Fruit fly (Drosophila melanogaster) whole organism, embryonic: ENCODE results near the gene CG31910.

Experiments used
- ATbp ChIP-seq: fragments of 200-800 bp; sonication (Bioruptor generic); optimal IDR thresholded peaks from 2 replicates; lab custom pipeline; 2017; ENCODE audit warnings: missing biosample characterization, mild to moderate bottlenecking, missing genetic modification characterization, missing genetic modification reagents
- Bgb ChIP-seq: fragments of 200-800 bp; sonication (Bioruptor generic); IDR thresholded peaks from 2 replicates; pipeline ENCODE4 v1.3.6; 2022; ENCODE audit warnings: missing biosample characterization, missing genetic modification characterization; ENCODE audit not compliant: partially characterized antibody
- CG1024 ChIP-seq: fragments of 200-800 bp; sonication (Bioruptor generic); IDR thresholded peaks from 2 replicates; pipeline ENCODE4 v1.3.6; 2022; ENCODE audit warnings: missing biosample characterization, missing genetic modification characterization
- CG10366 ChIP-seq: fragments of 200-800 bp; sonication (Bioruptor generic); IDR thresholded peaks from 2 replicates; pipeline ENCODE4 v1.3.6; 2022; ENCODE audit warnings: missing biosample characterization, missing genetic modification characterization
- CG10959 ChIP-seq: fragments of 200-800 bp; sonication (Bioruptor generic); IDR thresholded peaks from 2 replicates; pipeline ENCODE4 v1.3.6; 2022; ENCODE audit warnings: missing biosample characterization, missing genetic modification characterization
- CG11093 ChIP-seq: fragments of 200-800 bp; sonication (Bioruptor generic); IDR thresholded peaks from 3 replicates; pipeline ENCODE4 v1.3.6; 2022; ENCODE audit warnings: missing biosample characterization, missing genetic modification characterization
- CG11504 ChIP-seq: fragments of 200-800 bp; sonication (Bioruptor generic); optimal IDR thresholded peaks from 3 replicates; lab custom pipeline; 2019; ENCODE audit warnings: missing biosample characterization, mild to moderate bottlenecking, missing genetic modification characterization, moderate library complexity
- CG12744 ChIP-seq: fragments of 200-800 bp; sonication (Bioruptor generic); optimal IDR thresholded peaks from 2 replicates; lab custom pipeline; 2016; ENCODE audit warnings: missing biosample characterization, missing genetic modification characterization
- CG12942 ChIP-seq: fragments of 200-800 bp; sonication (Bioruptor generic); optimal IDR thresholded peaks from 3 replicates; lab custom pipeline; 2016; ENCODE audit warnings: missing biosample characterization, missing genetic modification characterization
- CG14441 ChIP-seq: fragments of 200-800 bp; sonication (Bioruptor generic); IDR thresholded peaks from 2 replicates; pipeline ENCODE4 v1.3.6; 2022; ENCODE audit warnings: missing biosample characterization, missing genetic modification characterization
- CG1603 ChIP-seq: fragments of 200-800 bp; sonication (Bioruptor generic); optimal IDR thresholded peaks from 2 replicates; lab custom pipeline; 2019; ENCODE audit warnings: missing biosample characterization, mild to moderate bottlenecking, missing genetic modification characterization, moderate library complexity
- CG17361 ChIP-seq: fragments of 200-800 bp; sonication (Bioruptor generic); IDR thresholded peaks from 3 replicates; pipeline ENCODE4 v1.3.6; 2022; ENCODE audit warnings: missing biosample characterization, missing genetic modification characterization
- CG17385 ChIP-seq: fragments of 200-800 bp; sonication (Bioruptor generic); optimal IDR thresholded peaks from 3 replicates; lab custom pipeline; 2018; ENCODE audit warnings: missing biosample characterization, mild to moderate bottlenecking, missing genetic modification characterization
- CG17829 ChIP-seq: fragments of 200-800 bp; optimal IDR thresholded peaks from 2 replicates; lab custom pipeline; 2019; ENCODE audit warnings: missing biosample characterization, mild to moderate bottlenecking, missing genetic modification characterization, moderate library complexity
- CG18262 ChIP-seq: fragments of 200-800 bp; optimal IDR thresholded peaks from 3 replicates; lab custom pipeline; 2019; ENCODE audit warnings: missing biosample characterization, mild to moderate bottlenecking, missing genetic modification characterization, moderate library complexity
- CG18619 ChIP-seq: fragments of 200-800 bp; sonication (Bioruptor generic); optimal IDR thresholded peaks from 3 replicates; lab custom pipeline; 2017; ENCODE audit warnings: missing biosample characterization, mild to moderate bottlenecking, missing genetic modification characterization
- CG3065 ChIP-seq: fragments of 200-800 bp; sonication (Bioruptor generic); optimal IDR thresholded peaks from 2 replicates; lab custom pipeline; 2016; ENCODE audit warnings: missing biosample characterization, missing genetic modification characterization
- CG31441 ChIP-seq: fragments of 200-800 bp; sonication (Bioruptor generic); IDR thresholded peaks from 2 replicates; pipeline ENCODE4 v1.3.6; 2022; ENCODE audit warnings: missing biosample characterization, missing genetic modification characterization
- CG3163 ChIP-seq: fragments of 200-800 bp; sonication (Bioruptor generic); optimal IDR thresholded peaks from 3 replicates; lab custom pipeline; 2016; ENCODE audit warnings: missing biosample characterization, missing genetic modification characterization
- CG4328 ChIP-seq: fragments of 200-800 bp; sonication (Bioruptor generic); optimal IDR thresholded peaks from 3 replicates; lab custom pipeline; 2017; ENCODE audit warnings: missing biosample characterization, missing genetic modification reagents, missing genetic modification characterization
- CG4360 ChIP-seq: fragments of 200-800 bp; sonication (Bioruptor generic); IDR thresholded peaks from 2 replicates; pipeline ENCODE4 v1.3.6; 2022; ENCODE audit warnings: missing biosample characterization, missing genetic modification characterization
- CG4707 ChIP-seq: fragments of 200-800 bp; sonication (Bioruptor generic); optimal IDR thresholded peaks from 2 replicates; lab custom pipeline; 2018; ENCODE audit warnings: missing biosample characterization, mild to moderate bottlenecking, missing genetic modification characterization, moderate library complexity
- CG6683 ChIP-seq: fragments of 200-800 bp; sonication (Bioruptor generic); optimal IDR thresholded peaks from 2 replicates; lab custom pipeline; 2017; ENCODE audit warnings: missing biosample characterization, mild to moderate bottlenecking, missing genetic modification characterization, missing genetic modification reagents
- CG9215 ChIP-seq: fragments of 200-800 bp; sonication (Bioruptor generic); IDR thresholded peaks from 2 replicates; pipeline ENCODE4 v1.3.6; 2022; ENCODE audit warnings: missing biosample characterization, missing genetic modification characterization
- CG9797 ChIP-seq: fragments of 200-800 bp; sonication (Bioruptor generic); optimal IDR thresholded peaks from 3 replicates; lab custom pipeline; 2018; ENCODE audit warnings: missing biosample characterization, mild to moderate bottlenecking, missing genetic modification characterization
- CG9817 ChIP-seq: fragments of 200-800 bp; sonication (Bioruptor generic); optimal IDR thresholded peaks from 2 replicates; lab custom pipeline; 2018; ENCODE audit warnings: missing biosample characterization, mild to moderate bottlenecking, missing genetic modification characterization, moderate library complexity
- D19B ChIP-seq: fragments of 200-800 bp; sonication (Bioruptor generic); optimal IDR thresholded peaks from 2 replicates; lab custom pipeline; 2017; ENCODE audit warnings: missing biosample characterization, mild to moderate bottlenecking, missing genetic modification characterization
- Dek ChIP-seq: fragments of 200-800 bp; sonication (Bioruptor generic); optimal IDR thresholded peaks from 3 replicates; lab custom pipeline; 2019; ENCODE audit warnings: missing biosample characterization, mild to moderate bottlenecking, missing genetic modification characterization, moderate library complexity
- Fer1 ChIP-seq: fragments of 200-800 bp; sonication (Bioruptor generic); optimal IDR thresholded peaks from 2 replicates; lab custom pipeline; 2017; ENCODE audit warnings: missing biosample characterization, mild to moderate bottlenecking, missing genetic modification characterization
- GATAe ChIP-seq: fragments of 200-800 bp; sonication (Bioruptor generic); conservative IDR thresholded peaks from 2 replicates; pipeline ENCODE4 v1.3.6; 2022; ENCODE audit warnings: missing biosample characterization, missing genetic modification characterization
- H15 ChIP-seq: fragments of 200-800 bp; sonication (Bioruptor generic); IDR thresholded peaks from 3 replicates; pipeline ENCODE4 v1.3.6; 2022; ENCODE audit warnings: missing biosample characterization, missing genetic modification characterization
- Max ChIP-seq: fragments of 200-800 bp; sonication (Bioruptor generic); optimal IDR thresholded peaks from 2 replicates; lab custom pipeline; 2016; ENCODE audit warnings: missing biosample characterization, mild to moderate bottlenecking, missing genetic modification characterization
- Oli ChIP-seq: fragments of 200-800 bp; sonication (Bioruptor generic); optimal IDR thresholded peaks from 2 replicates; lab custom pipeline; 2018; ENCODE audit warnings: missing biosample characterization, mild to moderate bottlenecking, missing genetic modification characterization, moderate library complexity
- Sox100B ChIP-seq: fragments of 200-800 bp; sonication (Bioruptor generic); optimal IDR thresholded peaks from 3 replicates; lab custom pipeline; 2018; ENCODE audit warnings: missing biosample characterization, mild to moderate bottlenecking, missing genetic modification characterization
- ase ChIP-seq: fragments of 200-800 bp; sonication (Bioruptor generic); IDR thresholded peaks from 3 replicates; pipeline ENCODE4 v1.3.6; 2022; ENCODE audit warnings: missing biosample characterization, missing genetic modification characterization
- dmrt99B ChIP-seq: fragments of 200-800 bp; sonication (Bioruptor generic); optimal IDR thresholded peaks from 2 replicates; lab custom pipeline; 2018; ENCODE audit warnings: missing biosample characterization, mild to moderate bottlenecking, missing genetic modification characterization, moderate library complexity
- ems ChIP-seq: fragments of 200-800 bp; sonication (Bioruptor generic); optimal IDR thresholded peaks from 3 replicates; lab custom pipeline; 2016; ENCODE audit warnings: missing biosample characterization, missing genetic modification characterization
- esg ChIP-seq: fragments of 200-800 bp; sonication (Bioruptor generic); conservative IDR thresholded peaks from 2 replicates; pipeline ENCODE4 v1.3.6; 2022; ENCODE audit warnings: missing biosample characterization, missing genetic modification characterization
- eve ChIP-seq, 2 experiments: fragments of >200 bp; optimal IDR thresholded peaks; 2 replicates each; lab custom pipeline; 2017; ENCODE audit warnings: missing biosample characterization in 2 of 2, missing genetic modification characterization in 2 of 2
- hkb ChIP-seq, 2 experiments: fragments of 200-800 bp in 1 of 2; fragments of >200 bp in 1 of 2; sonication (Bioruptor generic) in 1 of 2; IDR thresholded peaks in 1 of 2; optimal IDR thresholded peaks in 1 of 2; 2 replicates each; pipeline versions ENCODE4 v1.3.6 to Lab custom; 2017 to 2022; ENCODE audit warnings: missing biosample characterization in 1 of 2, missing genetic modification characterization in 1 of 2
- kah ChIP-seq: fragments of 200-800 bp; sonication (Bioruptor generic); optimal IDR thresholded peaks from 2 replicates; lab custom pipeline; 2018; ENCODE audit warnings: missing biosample characterization, mild to moderate bottlenecking, missing genetic modification characterization
- lab ChIP-seq: fragments of 200-800 bp; sonication (Bioruptor generic); optimal IDR thresholded peaks from 3 replicates; lab custom pipeline; 2017; ENCODE audit warnings: missing biosample characterization, missing genetic modification characterization, mild to moderate bottlenecking, moderate library complexity, missing genetic modification reagents
- odd ChIP-seq: fragments of 200-800 bp; sonication (Bioruptor generic); optimal IDR thresholded peaks from 2 replicates; lab custom pipeline; 2017; ENCODE audit warnings: missing biosample characterization, mild to moderate bottlenecking, missing genetic modification characterization
- repo ChIP-seq: fragments of 200-800 bp; sonication (Bioruptor generic); optimal IDR thresholded peaks from 2 replicates; lab custom pipeline; 2016; ENCODE audit warnings: missing biosample characterization, missing genetic modification characterization
- rib ChIP-seq: fragments of 200-800 bp; sonication (Bioruptor generic); IDR thresholded peaks from 2 replicates; pipeline ENCODE4 v1.3.6; 2022; ENCODE audit warnings: missing biosample characterization, missing genetic modification characterization
- sob ChIP-seq: fragments of 200-800 bp; sonication (Bioruptor generic); IDR thresholded peaks from 2 replicates; pipeline ENCODE4 v1.3.6; 2022; ENCODE audit warnings: missing biosample characterization, missing genetic modification characterization
- ssp ChIP-seq: fragments of 200-800 bp; sonication (Bioruptor generic); IDR thresholded peaks from 2 replicates; pipeline ENCODE4 v1.3.6; 2022; ENCODE audit warnings: missing biosample characterization, missing genetic modification characterization
- sug ChIP-seq: fragments of 200-800 bp; optimal IDR thresholded peaks from 2 replicates; lab custom pipeline; 2019; ENCODE audit warnings: missing biosample characterization, mild to moderate bottlenecking, missing genetic modification characterization, moderate library complexity
- ttk ChIP-seq: fragments of 200-800 bp; sonication (Bioruptor generic); IDR thresholded peaks from 2 replicates; pipeline ENCODE4 v2.1.2; 2022; ENCODE audit warnings: missing biosample characterization, missing genetic modification characterization
- vvl ChIP-seq: fragments of 200-800 bp; sonication (Bioruptor generic); IDR thresholded peaks from 2 replicates; pipeline ENCODE4 v1.3.6; 2022; ENCODE audit warnings: missing biosample characterization, missing genetic modification characterization

The CG31910 gene

dm6 chr2L:6794956-6795522, 49.6 kb upstream of the CG31910 start (continued):
- TF ChIP-seq hkb (optimal IDR thresholded peaks at IDR 0.05; lab: Kevin White, UChicago) = no peak
- no peak for TF ChIP-seq hkb (GFP tag; IDR thresholded peaks at IDR 0.05; lab: Robert Waterston, UW)
- no peak for TF ChIP-seq ase (GFP tag; lab: Robert Waterston, UW)
- no peak; the same call in 1 of the 2 replicates for TF ChIP-seq CG9215 (GFP tag; lab: Robert Waterston, UW)
- TF ChIP-seq CG10366 (GFP tag; lab: Robert Waterston, UW) = peak; percentile 19; the same call in 1 of the 2 replicates
- no peak for TF ChIP-seq rib
- TF ChIP-seq CG1024 (GFP tag; lab: Robert Waterston, UW) = no peak
- no peak for TF ChIP-seq CG18619
- TF ChIP-seq CG3163 (GFP tag; lab: Kevin White, UChicago) = no peak
- peak; percentile 8 for TF ChIP-seq repo (GFP tag; lab: Kevin White, UChicago)
- TF ChIP-seq CG14441 (GFP tag; lab: Robert Waterston, UW) = no peak
- no peak for TF ChIP-seq CG9817
- no peak for TF ChIP-seq Fer1 (GFP tag; lab: Kevin White, UChicago)
- TF ChIP-seq CG11093 = no peak
- TF ChIP-seq kah = no peak
- no peak for TF ChIP-seq vvl (GFP tag; lab: Robert Waterston, UW)
- peak; percentile 13 for TF ChIP-seq CG4328 (GFP tag; lab: Kevin White, UChicago)
- peak; percentile 5 for TF ChIP-seq CG18262 (tag; lab: Kevin White, UChicago)
- TF ChIP-seq ATbp = no peak
- 0 out of 2 replicates have a peak, but pooled peaks have one; percentile 16 for TF ChIP-seq esg
- TF ChIP-seq CG1603 = peak; percentile 27
- TF ChIP-seq Bgb = no peak
- TF ChIP-seq Dek = no peak
- TF ChIP-seq CG17385 (GFP tag; lab: Kevin White, UChicago) = no peak
- TF ChIP-seq eve (GFP tag; optimal IDR thresholded peaks at IDR 0.05; lab: Kevin White, UChicago) = no peak
- no peak for TF ChIP-seq H15
- no peak for TF ChIP-seq GATAe (GFP tag; lab: Robert Waterston, UW)
- no peak for TF ChIP-seq Oli
- no peak for TF ChIP-seq Max (GFP tag; lab: Kevin White, UChicago)
- TF ChIP-seq CG6683 (GFP tag; lab: Kevin White, UChicago) = no peak
- TF ChIP-seq D19B (GFP tag; lab: Kevin White, UChicago) = peak; percentile 2
- 0 out of 2 replicates have a peak, but pooled peaks have one; percentile 15 for TF ChIP-seq CG31441 (GFP tag; lab: Robert Waterston, UW)
- no peak for TF ChIP-seq CG12942 (GFP tag; lab: Kevin White, UChicago)
- TF ChIP-seq odd = no peak
- no peak for TF ChIP-seq sob (GFP tag; lab: Robert Waterston, UW)
- 0 out of 2 replicates have a peak, but pooled peaks have one; percentile 18 for TF ChIP-seq ttk
- TF ChIP-seq sug (tag; lab: Kevin White, UChicago) = no peak
- peak; percentile 40 for TF ChIP-seq dmrt99B
- TF ChIP-seq CG12744 (GFP tag; lab: Kevin White, UChicago) = peak; percentile 28
- peak; percentile 46 for TF ChIP-seq lab
- TF ChIP-seq Sox100B (GFP tag; lab: Kevin White, UChicago) = peak; percentile 1
- no peak for TF ChIP-seq CG4360 (GFP tag; lab: Robert Waterston, UW)
- TF ChIP-seq CG9797 = no peak
- no peak for TF ChIP-seq ssp (GFP tag; lab: Robert Waterston, UW)
- no peak for TF ChIP-seq CG10959 (GFP tag; lab: Robert Waterston, UW)
- peak; percentile 39 for TF ChIP-seq CG11504 (tag; lab: Kevin White, UChicago)
- peak; percentile 38 for TF ChIP-seq ems (GFP tag; lab: Kevin White, UChicago)
- no peak for TF ChIP-seq CG17829 (tag; lab: Kevin White, UChicago)
- peak; percentile 55 for TF ChIP-seq CG4707 (GFP tag; lab: Kevin White, UChicago)
- 0 out of 3 replicates have a peak, but pooled peaks have one; percentile 25 for TF ChIP-seq CG17361 (GFP tag; lab: Robert Waterston, UW)
- TF ChIP-seq CG3065 (GFP tag; lab: Kevin White, UChicago) = no peak
